Worm (Caenorhabditis elegans) whole organism, L1 larva: Measurements from ENCODE around the gene nimk-1.

Experiments used
- ama-1 ChIP-seq: fragments of 150-350 bp; optimal IDR thresholded peaks from 2 replicates; lab custom pipeline; 2014
- ceh-63 ChIP-seq: fragments of 200-800 bp; sonication (Bioruptor generic); optimal IDR thresholded peaks from 2 replicates; lab custom pipeline; 2018; ENCODE audit warnings: mild to moderate bottlenecking, missing genetic modification characterization, missing compliant biosample characterization
- ceh-88 ChIP-seq: fragments of 200-800 bp; sonication (Bioruptor generic); IDR thresholded peaks from 2 replicates; pipeline ENCODE4 v1.3.6; 2022; ENCODE audit warnings: missing genetic modification characterization, missing compliant biosample characterization
- elt-3 ChIP-seq, 6 experiments: fragments of 150-350 bp in 1 of 6; sonication (generic microtip); optimal IDR thresholded peaks; 2 replicates each; lab custom pipeline; 2017 to 2018; ENCODE audit warnings: missing biosample characterization in 6 of 6, missing genetic modification characterization in 6 of 6, inconsistent platforms in 1 of 6
- fos-1 ChIP-seq: fragments of 150-350 bp; optimal IDR thresholded peaks from 2 replicates; lab custom pipeline; 2014; ENCODE audit warnings: missing biosample characterization, missing genetic modification characterization
- grh-1 ChIP-seq: fragments of 200-800 bp; sonication (Bioruptor generic); IDR thresholded peaks from 2 replicates; pipeline ENCODE4 v1.3.6; 2022; ENCODE audit warnings: missing genetic modification reagents, missing genetic modification characterization, missing compliant biosample characterization
- irx-1 ChIP-seq: sonication (generic microtip); optimal IDR thresholded peaks from 2 replicates; lab custom pipeline; 2016; ENCODE audit warnings: missing genetic modification characterization, missing compliant biosample characterization
- lin-13 ChIP-seq: fragments of 150-350 bp; optimal IDR thresholded peaks from 2 replicates; lab custom pipeline; 2014; ENCODE audit warnings: missing biosample characterization, missing genetic modification reagents, missing genetic modification characterization
- mdl-1 ChIP-seq, 2 experiments: fragments of 150-350 bp; optimal IDR thresholded peaks; 2 replicates each; lab custom pipeline; 2014 to 2017; ENCODE audit warnings: missing biosample characterization in 2 of 2, missing genetic modification characterization in 2 of 2, inconsistent platforms in 1 of 2
- skn-1 ChIP-seq: fragments of 150-350 bp; optimal IDR thresholded peaks from 2 replicates; lab custom pipeline; 2014; ENCODE audit warnings: missing biosample characterization, missing genetic modification characterization
- snpc-4 ChIP-seq: fragments of 150-350 bp; optimal IDR thresholded peaks from 2 replicates; lab custom pipeline; 2014; ENCODE audit warnings: missing biosample characterization, missing genetic modification characterization
- swsn-7 ChIP-seq: sonication (generic microtip); optimal IDR thresholded peaks from 2 replicates; lab custom pipeline; 2016; ENCODE audit warnings: missing genetic modification characterization, missing compliant biosample characterization

ce11 chrII:12514620-12515019 is 20.9 kb upstream of the nimk-1 start, which contains the start of gene srh-69:
- no peak for TF ChIP-seq grh-1
- no peak for TF ChIP-seq irx-1
- TF ChIP-seq ceh-88 (GFP tag; lab: Robert Waterston, UW): no peak
- TF ChIP-seq lin-13 (GFP tag; lab: Kevin White, UChicago): no peak
- TF ChIP-seq elt-3 (tag; optimal IDR thresholded peaks at IDR 0.05; lab: Kevin White, UChicago): no peak
- TF ChIP-seq ceh-63: no peak
- no peak for TF ChIP-seq ama-1
- TF ChIP-seq skn-1 (tag; lab: Kevin White, UChicago): no peak
- no peak for TF ChIP-seq mdl-1 (tag; optimal IDR thresholded peaks at IDR 0.05; lab: Kevin White, UChicago)
- no peak for TF ChIP-seq swsn-7 (tag; lab: Kevin White, UChicago)
- TF ChIP-seq snpc-4 (tag; lab: Kevin White, UChicago): no peak
- no peak for TF ChIP-seq fos-1 (tag; lab: Kevin White, UChicago)
